Fruit fly (Drosophila melanogaster) whole organism, embryonic: ENCODE data around the gene CG4709.

Experiments
- Bteb2 ChIP-seq: fragments of 200-800 bp; sonication (Bioruptor generic); optimal IDR thresholded peaks from 2 replicates; lab custom pipeline; 2016; ENCODE audit warnings: missing biosample characterization, missing genetic modification characterization
- CG1024 ChIP-seq: fragments of 200-800 bp; sonication (Bioruptor generic); IDR thresholded peaks from 2 replicates; pipeline ENCODE4 v1.3.6; 2022; ENCODE audit warnings: missing biosample characterization, missing genetic modification characterization
- CG10267 ChIP-seq: fragments of 200-800 bp; sonication (Bioruptor generic); optimal IDR thresholded peaks from 2 replicates; lab custom pipeline; 2018; ENCODE audit warnings: missing biosample characterization, mild to moderate bottlenecking, missing genetic modification characterization, moderate library complexity
- CG10959 ChIP-seq: fragments of 200-800 bp; sonication (Bioruptor generic); IDR thresholded peaks from 2 replicates; pipeline ENCODE4 v1.3.6; 2022; ENCODE audit warnings: missing biosample characterization, missing genetic modification characterization
- CG18599 ChIP-seq: fragments of 200-800 bp; sonication (Bioruptor generic); optimal IDR thresholded peaks from 3 replicates; lab custom pipeline; 2017; ENCODE audit warnings: missing biosample characterization, missing genetic modification characterization, mild to moderate bottlenecking, moderate library complexity, missing genetic modification reagents
- CG31224 ChIP-seq: fragments of 200-800 bp; sonication (Bioruptor generic); IDR thresholded peaks from 2 replicates; pipeline ENCODE4 v1.3.6; 2022; ENCODE audit warnings: missing biosample characterization, missing genetic modification characterization
- CG32767 ChIP-seq: fragments of 200-800 bp; sonication (Bioruptor generic); IDR thresholded peaks from 2 replicates; pipeline ENCODE4 v1.3.6; 2022; ENCODE audit warnings: missing biosample characterization, missing genetic modification characterization
- CG4328 ChIP-seq: fragments of 200-800 bp; sonication (Bioruptor generic); optimal IDR thresholded peaks from 3 replicates; lab custom pipeline; 2017; ENCODE audit warnings: missing biosample characterization, missing genetic modification reagents, missing genetic modification characterization
- CG4360 ChIP-seq: fragments of 200-800 bp; sonication (Bioruptor generic); IDR thresholded peaks from 2 replicates; pipeline ENCODE4 v1.3.6; 2022; ENCODE audit warnings: missing biosample characterization, missing genetic modification characterization
- CG4730 ChIP-seq: fragments of 200-800 bp; sonication (Bioruptor generic); IDR thresholded peaks from 2 replicates; pipeline ENCODE4 v1.3.6; 2022; ENCODE audit warnings: missing biosample characterization, missing genetic modification characterization
- CG6175 ChIP-seq: fragments of 200-800 bp; sonication (Bioruptor generic); IDR thresholded peaks from 3 replicates; pipeline ENCODE4 v1.3.6; 2022; ENCODE audit warnings: missing biosample characterization, missing genetic modification characterization
- CG6689 ChIP-seq: fragments of 200-800 bp; sonication (Bioruptor generic); IDR thresholded peaks from 2 replicates; pipeline ENCODE4 v1.3.6; 2022; ENCODE audit warnings: missing biosample characterization, missing genetic modification characterization
- CG6813 ChIP-seq: fragments of 200-800 bp; sonication (Bioruptor generic); optimal IDR thresholded peaks from 2 replicates; lab custom pipeline; 2017; ENCODE audit warnings: missing biosample characterization, missing genetic modification characterization, mild to moderate bottlenecking, moderate library complexity, missing genetic modification reagents
- Chrac-16 ChIP-seq: fragments of 200-800 bp; sonication (Bioruptor generic); optimal IDR thresholded peaks from 3 replicates; lab custom pipeline; 2016; ENCODE audit warnings: missing biosample characterization, missing genetic modification characterization
- CrebB ChIP-seq: fragments of 200-800 bp; sonication (Bioruptor generic); optimal IDR thresholded peaks from 3 replicates; lab custom pipeline; 2018; ENCODE audit warnings: missing biosample characterization, mild to moderate bottlenecking, missing genetic modification characterization
- Dad ChIP-seq: fragments of 200-800 bp; sonication (Bioruptor generic); optimal IDR thresholded peaks from 3 replicates; lab custom pipeline; 2016; ENCODE audit warnings: missing biosample characterization, missing genetic modification characterization
- Ets65A ChIP-seq: fragments of 200-800 bp; sonication (Bioruptor generic); peaks from one replicate; lab custom pipeline; 2016; ENCODE audit warnings: missing biosample characterization, missing genetic modification characterization
- Fer3 ChIP-seq: fragments of 200-800 bp; sonication (Bioruptor generic); optimal IDR thresholded peaks from 2 replicates; lab custom pipeline; 2018; ENCODE audit warnings: missing biosample characterization, mild to moderate bottlenecking, missing genetic modification characterization, moderate library complexity
- HHEX ChIP-seq: fragments of 200-800 bp; sonication (Bioruptor generic); optimal IDR thresholded peaks from 3 replicates; lab custom pipeline; 2017; ENCODE audit warnings: missing biosample characterization, mild to moderate bottlenecking, missing genetic modification characterization, missing genetic modification reagents
- HLH54F ChIP-seq: fragments of 200-800 bp; sonication (Bioruptor generic); optimal IDR thresholded peaks from 3 replicates; lab custom pipeline; 2016; ENCODE audit warnings: missing biosample characterization, missing genetic modification characterization
- HmgD ChIP-seq: fragments of 200-800 bp; sonication (Bioruptor generic); optimal IDR thresholded peaks from 3 replicates; lab custom pipeline; 2016; ENCODE audit warnings: missing biosample characterization, missing genetic modification characterization
- Med ChIP-seq: fragments of 200-800 bp; sonication (Bioruptor generic); peaks from one replicate; lab custom pipeline; 2016; ENCODE audit warnings: missing biosample characterization, missing genetic modification characterization, mild to moderate bottlenecking, inconsistent platforms, moderate library complexity
- NK7.1 ChIP-seq: fragments of 200-800 bp; sonication (Bioruptor generic); optimal IDR thresholded peaks from 3 replicates; lab custom pipeline; 2016; ENCODE audit warnings: missing biosample characterization, missing genetic modification characterization
- Oaz ChIP-seq: fragments of 200-800 bp; sonication (Bioruptor generic); IDR thresholded peaks from 2 replicates; pipeline ENCODE4 v1.3.6; 2022; ENCODE audit warnings: missing biosample characterization, missing genetic modification characterization
- Opbp ChIP-seq: fragments of 200-800 bp; sonication (Bioruptor generic); IDR thresholded peaks from 3 replicates; pipeline ENCODE4 v1.3.6; 2022; ENCODE audit warnings: missing biosample characterization, missing genetic modification characterization; ENCODE audit not compliant: partially characterized antibody
- PHDP ChIP-seq: fragments of 200-800 bp; sonication (Bioruptor generic); optimal IDR thresholded peaks from 3 replicates; lab custom pipeline; 2018; ENCODE audit warnings: missing biosample characterization, mild to moderate bottlenecking, missing genetic modification characterization, moderate library complexity
- Xbp1 ChIP-seq: fragments of 200-800 bp; sonication (Bioruptor generic); optimal IDR thresholded peaks from 3 replicates; lab custom pipeline; 2016; ENCODE audit warnings: missing biosample characterization, mild to moderate bottlenecking, missing genetic modification characterization
- amos ChIP-seq: fragments of 200-800 bp; sonication (Bioruptor generic); IDR thresholded peaks from 2 replicates; pipeline ENCODE4 v1.3.6; 2022; ENCODE audit warnings: missing biosample characterization, missing genetic modification characterization; ENCODE audit not compliant: partially characterized antibody
- ap ChIP-seq: fragments of 200-800 bp; sonication (Bioruptor generic); IDR thresholded peaks from 2 replicates; pipeline ENCODE4 v1.3.6; 2022; ENCODE audit warnings: missing biosample characterization, missing genetic modification characterization
- az2 ChIP-seq: fragments of 200-800 bp; sonication (Bioruptor generic); optimal IDR thresholded peaks from 3 replicates; lab custom pipeline; 2016; ENCODE audit warnings: missing biosample characterization, missing genetic modification characterization
- bbx ChIP-seq: fragments of 200-800 bp; sonication (Bioruptor generic); IDR thresholded peaks from 2 replicates; pipeline ENCODE4 v1.3.6; 2022; ENCODE audit warnings: missing biosample characterization, missing genetic modification characterization; ENCODE audit not compliant: partially characterized antibody
- bsh ChIP-seq, 2 experiments: fragments of 200-800 bp; sonication (Bioruptor generic); optimal IDR thresholded peaks; 2 replicates each; lab custom pipeline; 2017 to 2018; ENCODE audit warnings: mild to moderate bottlenecking in 2 of 2, missing biosample characterization in 2 of 2, missing genetic modification characterization in 2 of 2, moderate library complexity in 1 of 2
- chif ChIP-seq, 2 experiments: fragments of 200-800 bp; sonication (Bioruptor generic); optimal IDR thresholded peaks; 3 replicates each; lab custom pipeline; 2016; ENCODE audit warnings: missing biosample characterization in 2 of 2, missing genetic modification characterization in 2 of 2
- esg ChIP-seq: fragments of 200-800 bp; sonication (Bioruptor generic); conservative IDR thresholded peaks from 2 replicates; pipeline ENCODE4 v1.3.6; 2022; ENCODE audit warnings: missing biosample characterization, missing genetic modification characterization
- jigr1 ChIP-seq: fragments of 200-800 bp; sonication (Bioruptor generic); IDR thresholded peaks from 3 replicates; pipeline ENCODE4 v1.3.6; 2022; ENCODE audit warnings: missing biosample characterization, missing genetic modification characterization
- mam ChIP-seq: fragments of 200-800 bp; sonication (Bioruptor generic); optimal IDR thresholded peaks from 3 replicates; lab custom pipeline; 2016; ENCODE audit warnings: missing biosample characterization, missing genetic modification characterization
- odd ChIP-seq: fragments of 200-800 bp; sonication (Bioruptor generic); optimal IDR thresholded peaks from 2 replicates; lab custom pipeline; 2017; ENCODE audit warnings: missing biosample characterization, mild to moderate bottlenecking, missing genetic modification characterization
- pan ChIP-seq, 4 experiments: fragments of >200 bp in 3 of 4; fragments of 200-800 bp in 1 of 4; sonication (Bioruptor generic) in 1 of 4; optimal IDR thresholded peaks in 3 of 4; IDR thresholded peaks in 1 of 4; 2 replicates each; pipeline versions ENCODE4 v1.3.6 to Lab custom; 2017 to 2022; ENCODE audit warnings: missing biosample characterization in 2 of 4, missing genetic modification characterization in 2 of 4, mixed read lengths in 1 of 4
- pum ChIP-seq: fragments of 200-800 bp; sonication (Bioruptor generic); optimal IDR thresholded peaks from 2 replicates; lab custom pipeline; 2016; ENCODE audit warnings: missing biosample characterization, missing genetic modification characterization
- pzg ChIP-seq: fragments of 200-800 bp; sonication (Bioruptor generic); optimal IDR thresholded peaks from 3 replicates; lab custom pipeline; 2018; ENCODE audit warnings: missing biosample characterization, mild to moderate bottlenecking, missing genetic modification characterization, moderate library complexity
- seq ChIP-seq: fragments of 200-800 bp; sonication (Bioruptor generic); IDR thresholded peaks from 2 replicates; pipeline ENCODE4 v1.3.6; 2022; ENCODE audit warnings: missing biosample characterization, missing genetic modification characterization
- sna ChIP-seq: fragments of 200-800 bp; sonication (Bioruptor generic); IDR thresholded peaks from 2 replicates; pipeline ENCODE4 v1.3.6; 2022; ENCODE audit warnings: missing biosample characterization, missing genetic modification characterization; ENCODE audit not compliant: partially characterized antibody
- stwl ChIP-seq: fragments of 200-800 bp; sonication (Bioruptor generic); optimal IDR thresholded peaks from 3 replicates; lab custom pipeline; 2018; ENCODE audit warnings: missing biosample characterization, mild to moderate bottlenecking, missing genetic modification characterization, moderate library complexity
- tio ChIP-seq: fragments of 200-800 bp; sonication (Bioruptor generic); optimal IDR thresholded peaks from 2 replicates; lab custom pipeline; 2017; ENCODE audit warnings: missing biosample characterization, missing genetic modification characterization, inconsistent platforms
- tup ChIP-seq: fragments of 200-800 bp; sonication (Bioruptor generic); optimal IDR thresholded peaks from 2 replicates; lab custom pipeline; 2016; ENCODE audit warnings: missing biosample characterization, mild to moderate bottlenecking, missing genetic modification characterization, moderate library complexity
- zen ChIP-seq: fragments of 200-800 bp; sonication (Bioruptor generic); optimal IDR thresholded peaks from 3 replicates; lab custom pipeline; 2018; ENCODE audit warnings: missing biosample characterization, mild to moderate bottlenecking, missing genetic modification characterization, moderate library complexity
- zfh1 ChIP-seq: fragments of 200-800 bp; sonication (Bioruptor generic); IDR thresholded peaks from 3 replicates; pipeline ENCODE4 v1.3.6; 2022; ENCODE audit warnings: missing biosample characterization, missing genetic modification characterization
- zfh2 ChIP-seq: fragments of 200-800 bp; sonication (Bioruptor generic); optimal IDR thresholded peaks from 2 replicates; lab custom pipeline; 2016; ENCODE audit warnings: missing biosample characterization, missing genetic modification characterization

The CG4709 gene

dm6 chr2L:9918020-9918959, 35.8 kb upstream of the CG4709 start, which contains the start of the genes CG5885 and CG4598 (continued):
- TF ChIP-seq CG32767 (GFP tag; lab: Robert Waterston, UW): peak; percentile 34; the same call in 1 of the 2 replicates
- peak; percentile 52 for TF ChIP-seq CG10959
- no peak for TF ChIP-seq pan (optimal IDR thresholded peaks at IDR 0.05; lab: Kevin White, UChicago)
- peak in 1 of 2 experiments; percentile 64 for TF ChIP-seq pan (GFP tag; optimal IDR thresholded peaks at IDR 0.05 in 1 of 2, IDR thresholded peaks at IDR 0.05 in 1 of 2)
- TF ChIP-seq CG18599 (GFP tag; lab: Kevin White, UChicago): peak; percentile 70
- peak; percentile 40 for TF ChIP-seq tup (GFP tag; lab: Kevin White, UChicago)
- no peak for TF ChIP-seq CG4360 (GFP tag; lab: Robert Waterston, UW)
- TF ChIP-seq mam (GFP tag; lab: Kevin White, UChicago): peak; percentile 71
- peak; percentile 70 for TF ChIP-seq Chrac-16 (GFP tag; lab: Kevin White, UChicago)
- TF ChIP-seq az2: peak; percentile 76
- peak; percentile 51 for TF ChIP-seq zfh2 (GFP tag; lab: Kevin White, UChicago)
- TF ChIP-seq zen: peak; percentile 7
- peak; percentile 50 for TF ChIP-seq CG4328
- TF ChIP-seq pzg (GFP tag; lab: Kevin White, UChicago): peak; percentile 90
- peak; percentile 65 for TF ChIP-seq PHDP
- no peak for TF ChIP-seq NK7.1 (GFP tag; lab: Kevin White, UChicago)
- peak; percentile 59 for TF ChIP-seq CrebB (tag; lab: Kevin White, UChicago)
- TF ChIP-seq sna (GFP tag; lab: Robert Waterston, UW): no peak
- 0 out of 2 replicates have a peak, but pooled peaks have one; percentile 22 for TF ChIP-seq CG4730 (GFP tag; lab: Robert Waterston, UW)
- peak; percentile 71 for TF ChIP-seq stwl (tag; lab: Kevin White, UChicago)
- TF ChIP-seq pum (GFP tag; lab: Kevin White, UChicago): no peak
- no peak for TF ChIP-seq Dad (GFP tag; lab: Kevin White, UChicago)

- TF ChIP-seq Bteb2 (no peak), jigr1 (GFP tag; lab: Robert Waterston, UW) (0 out of 3 replicates have a peak, but pooled peaks have one; percentile 37), CG31224 (GFP tag; lab: Robert Waterston, UW) (no peak), Oaz (GFP tag; lab: Robert Waterston, UW) (no peak), HHEX (no peak), zfh1 (GFP tag; lab: Robert Waterston, UW) (no peak), HLH54F (GFP tag; lab: Kevin White, UChicago) (no peak), odd (GFP tag; lab: Kevin White, UChicago) (no peak), CG1024 (GFP tag; lab: Robert Waterston, UW) (no peak), amos (GFP tag; lab: Robert Waterston, UW) (no peak), ap (GFP tag; lab: Robert Waterston, UW) (no peak), CG6813 (GFP tag; lab: Kevin White, UChicago) (no peak), CG10267 (tag; lab: Kevin White, UChicago) (no peak), CG6175 (GFP tag; lab: Robert Waterston, UW) (no peak), Med (GFP tag; lab: Kevin White, UChicago) (peak; percentile 56), seq (GFP tag; lab: Robert Waterston, UW) (no peak), Opbp (GFP tag; lab: Robert Waterston, UW) (peak; percentile 46; the same call in 1 of the 3 replicates), tio (no peak), esg (GFP tag; lab: Robert Waterston, UW) (no peak), bsh (GFP tag; optimal IDR thresholded peaks at IDR 0.05; lab: Kevin White, UChicago) (no peak), bbx (GFP tag; lab: Robert Waterston, UW) (0 out of 2 replicates have a peak, but pooled peaks have one; percentile 26), Xbp1 (GFP tag; lab: Kevin White, UChicago) (no peak), Fer3 (no peak), Ets65A (GFP tag; lab: Kevin White, UChicago) (peak; percentile 67), chif (GFP tag; optimal IDR thresholded peaks at IDR 0.05; lab: Kevin White, UChicago) (no peak), CG6689 (no peak), HmgD (GFP tag; lab: Kevin White, UChicago) (no peak)
Measured at dm6 chr2L:9919218-9919617, 34.9 kb upstream of the CG4709 start.
